Fruit fly (Drosophila melanogaster) whole organism, embryonic: ENCODE data around the gene Elba2.
A peak's percentile ranks its signal among the peaks of the same experiment; 100 is the strongest.

Experiments used
- Bdp1 ChIP-seq: fragments of 200-800 bp; sonication (Bioruptor generic); optimal IDR thresholded peaks from 3 replicates; lab custom pipeline; 2016; ENCODE audit warnings: missing biosample characterization, missing genetic modification characterization
- CG10979 ChIP-seq: fragments of 200-800 bp; sonication (Bioruptor generic); optimal IDR thresholded peaks from 2 replicates; lab custom pipeline; 2018; ENCODE audit warnings: missing biosample characterization, mild to moderate bottlenecking, missing genetic modification characterization, moderate library complexity
- CG12659 ChIP-seq: fragments of 200-800 bp; sonication (Bioruptor generic); optimal IDR thresholded peaks from 3 replicates; lab custom pipeline; 2017; ENCODE audit warnings: mild to moderate bottlenecking, missing biosample characterization, missing genetic modification reagents, missing genetic modification characterization
- CG13123 ChIP-seq: fragments of 200-800 bp; sonication (Bioruptor generic); optimal IDR thresholded peaks from 2 replicates; lab custom pipeline; 2016; ENCODE audit warnings: missing biosample characterization, missing genetic modification characterization
- CG14441 ChIP-seq: fragments of 200-800 bp; sonication (Bioruptor generic); IDR thresholded peaks from 2 replicates; pipeline ENCODE4 v1.3.6; 2022; ENCODE audit warnings: missing biosample characterization, missing genetic modification characterization
- CG15073 ChIP-seq: fragments of 200-800 bp; sonication (Bioruptor generic); optimal IDR thresholded peaks from 2 replicates; lab custom pipeline; 2016; ENCODE audit warnings: missing biosample characterization, missing genetic modification characterization
- CG15514 ChIP-seq: fragments of 200-800 bp; sonication (Bioruptor generic); optimal IDR thresholded peaks from 3 replicates; lab custom pipeline; 2017; ENCODE audit warnings: missing biosample characterization, missing genetic modification characterization, mild to moderate bottlenecking, moderate library complexity, missing genetic modification reagents
- CG17361 ChIP-seq: fragments of 200-800 bp; sonication (Bioruptor generic); IDR thresholded peaks from 3 replicates; pipeline ENCODE4 v1.3.6; 2022; ENCODE audit warnings: missing biosample characterization, missing genetic modification characterization
- CG18476 ChIP-seq: fragments of 200-800 bp; sonication (Bioruptor generic); optimal IDR thresholded peaks from 2 replicates; lab custom pipeline; 2016; ENCODE audit warnings: missing biosample characterization, mild to moderate bottlenecking, missing genetic modification characterization
- CG32767 ChIP-seq: fragments of 200-800 bp; sonication (Bioruptor generic); IDR thresholded peaks from 2 replicates; pipeline ENCODE4 v1.3.6; 2022; ENCODE audit warnings: missing biosample characterization, missing genetic modification characterization
- CG4360 ChIP-seq: fragments of 200-800 bp; sonication (Bioruptor generic); IDR thresholded peaks from 2 replicates; pipeline ENCODE4 v1.3.6; 2022; ENCODE audit warnings: missing biosample characterization, missing genetic modification characterization
- CG7271 ChIP-seq: fragments of 200-800 bp; sonication (Bioruptor generic); optimal IDR thresholded peaks from 2 replicates; lab custom pipeline; 2018; ENCODE audit warnings: missing biosample characterization, mild to moderate bottlenecking, missing genetic modification characterization, moderate library complexity
- CG7357 ChIP-seq: fragments of 200-800 bp; sonication (Bioruptor generic); IDR thresholded peaks from 3 replicates; pipeline ENCODE4 v1.3.6; 2022; ENCODE audit warnings: missing biosample characterization, missing genetic modification characterization
- D19B ChIP-seq: fragments of 200-800 bp; sonication (Bioruptor generic); optimal IDR thresholded peaks from 2 replicates; lab custom pipeline; 2017; ENCODE audit warnings: missing biosample characterization, mild to moderate bottlenecking, missing genetic modification characterization
- Dad ChIP-seq: fragments of 200-800 bp; sonication (Bioruptor generic); optimal IDR thresholded peaks from 3 replicates; lab custom pipeline; 2016; ENCODE audit warnings: missing biosample characterization, missing genetic modification characterization
- E2f1 ChIP-seq: fragments of 200-800 bp; sonication (Bioruptor generic); IDR thresholded peaks from 2 replicates; pipeline ENCODE4 v1.3.6; 2022; ENCODE audit warnings: missing biosample characterization, missing genetic modification characterization
- Ets65A ChIP-seq: fragments of 200-800 bp; sonication (Bioruptor generic); peaks from one replicate; lab custom pipeline; 2016; ENCODE audit warnings: missing biosample characterization, missing genetic modification characterization
- GATAe ChIP-seq: fragments of 200-800 bp; sonication (Bioruptor generic); conservative IDR thresholded peaks from 2 replicates; pipeline ENCODE4 v1.3.6; 2022; ENCODE audit warnings: missing biosample characterization, missing genetic modification characterization
- Hr39 ChIP-seq: fragments of >200 bp; optimal IDR thresholded peaks from 2 replicates; lab custom pipeline; 2017
- Lpt ChIP-seq: fragments of >200 bp; optimal IDR thresholded peaks from 2 replicates; lab custom pipeline; 2018; ENCODE audit warnings: missing biosample characterization, missing genetic modification characterization
- Ssrp ChIP-seq: fragments of 200-800 bp; sonication (Bioruptor generic); optimal IDR thresholded peaks from 2 replicates; lab custom pipeline; 2018; ENCODE audit warnings: missing biosample characterization, mild to moderate bottlenecking, missing genetic modification characterization, moderate library complexity
- Taf1 ChIP-seq: fragments of 200-800 bp; sonication (Bioruptor generic); IDR thresholded peaks from 2 replicates; pipeline ENCODE4 v1.3.6; 2022; ENCODE audit warnings: missing biosample characterization, missing genetic modification characterization
- Trl ChIP-seq, 3 experiments: fragments of >200 bp in 2 of 3; fragments of 200-800 bp in 1 of 3; sonication (Bioruptor generic) in 1 of 3; optimal IDR thresholded peaks; 2 replicates in 1 of 3; 3 replicates in 2 of 3; lab custom pipeline; 2016 to 2017; ENCODE audit warnings: missing biosample characterization in 1 of 3, missing genetic modification characterization in 1 of 3
- gt ChIP-seq: fragments of 200-800 bp; sonication (Bioruptor generic); IDR thresholded peaks from 2 replicates; pipeline ENCODE4 v1.3.6; 2022; ENCODE audit warnings: missing biosample characterization, missing genetic modification characterization
- lov ChIP-seq, 2 experiments: fragments of 200-800 bp in 1 of 2; fragments of >200 bp in 1 of 2; sonication (Bioruptor generic) in 1 of 2; IDR thresholded peaks in 1 of 2; optimal IDR thresholded peaks in 1 of 2; 2 replicates in 1 of 2; 3 replicates in 1 of 2; pipeline versions ENCODE4 v1.3.6 to Lab custom; 2017 to 2022; ENCODE audit warnings: missing biosample characterization in 1 of 2, missing genetic modification characterization in 1 of 2
- nerfin-1 ChIP-seq: fragments of 200-800 bp; sonication (Bioruptor generic); optimal IDR thresholded peaks from 3 replicates; lab custom pipeline; 2019; ENCODE audit warnings: missing biosample characterization, mild to moderate bottlenecking, missing genetic modification characterization, moderate library complexity
- org-1 ChIP-seq: fragments of 200-800 bp; sonication (Bioruptor generic); optimal IDR thresholded peaks from 2 replicates; lab custom pipeline; 2017; ENCODE audit warnings: missing biosample characterization, missing genetic modification characterization
- otp ChIP-seq: fragments of 200-800 bp; sonication (Bioruptor generic); IDR thresholded peaks from 3 replicates; pipeline ENCODE4, ENCODE4 v1.3.6; 2022; ENCODE audit warnings: missing biosample characterization, missing genetic modification characterization
- peb ChIP-seq: fragments of 200-800 bp; sonication (Bioruptor generic); IDR thresholded peaks from 2 replicates; pipeline ENCODE4 v1.3.6; 2022; ENCODE audit warnings: missing biosample characterization, missing genetic modification characterization
- seq ChIP-seq: fragments of 200-800 bp; sonication (Bioruptor generic); IDR thresholded peaks from 2 replicates; pipeline ENCODE4 v1.3.6; 2022; ENCODE audit warnings: missing biosample characterization, missing genetic modification characterization
- slou ChIP-seq: fragments of 200-800 bp; sonication (Bioruptor generic); optimal IDR thresholded peaks from 3 replicates; lab custom pipeline; 2016; ENCODE audit warnings: missing biosample characterization, missing genetic modification characterization
- sr ChIP-seq: fragments of 200-800 bp; sonication (Bioruptor generic); IDR thresholded peaks from 3 replicates; pipeline ENCODE4 v1.3.6; 2022; ENCODE audit warnings: missing biosample characterization, missing genetic modification characterization

Elba2 gene

dm6 chr2L:2606725-2607124 is 29.2 kb downstream of the Elba2 start:
- TF ChIP-seq Trl (optimal IDR thresholded peaks at IDR 0.05; lab: Kevin White, UChicago) (no peak), Trl (GFP tag; optimal IDR thresholded peaks at IDR 0.05; lab: Kevin White, UChicago) (no peak), D19B (GFP tag; lab: Kevin White, UChicago) (peak; percentile 1)

- no peak for TF ChIP-seq CG7271 (tag; lab: Kevin White, UChicago)
- no peak for TF ChIP-seq peb (GFP tag; lab: Robert Waterston, UW)
- TF ChIP-seq sr (GFP tag; lab: Robert Waterston, UW) = no peak
- no peak for TF ChIP-seq CG4360 (GFP tag; lab: Robert Waterston, UW)
- TF ChIP-seq CG12659 = no peak
- TF ChIP-seq otp (GFP tag; lab: Robert Waterston, UW) = no peak
- TF ChIP-seq CG13123 (GFP tag; lab: Kevin White, UChicago) = no peak
- TF ChIP-seq nerfin-1 (tag; lab: Kevin White, UChicago) = no peak
- no peak for TF ChIP-seq CG15514 (GFP tag; lab: Kevin White, UChicago)
- TF ChIP-seq Dad (GFP tag; lab: Kevin White, UChicago) = no peak
- no peak for TF ChIP-seq GATAe (GFP tag; lab: Robert Waterston, UW)
- TF ChIP-seq Ssrp = no peak
Observed at dm6 chr2L:2609694-2610093, 32.2 kb downstream of the Elba2 start, which contains the start of gene CG15395. TSS of gene CG15395 (plus strand) at chr2L:2609994.

- TF ChIP-seq CG32767 (no peak), CG7357 (GFP tag; lab: Robert Waterston, UW) (no peak), Ets65A (GFP tag; lab: Kevin White, UChicago) (peak; percentile 36), slou (no peak), CG14441 (GFP tag; lab: Robert Waterston, UW) (no peak), gt (GFP tag; lab: Robert Waterston, UW) (no peak), Lpt (GFP tag; lab: Kevin White, UChicago) (no peak)
- TF ChIP-seq, all 482 proteins: peak for 1
Observed at dm6 chr2L:2619887-2620286, 42.4 kb downstream of the Elba2 start, which contains the start of gene CG43403. TSS of gene CG43403 (plus strand) at chr2L:2620187.

- TF ChIP-seq CG18476 (GFP tag; lab: Kevin White, UChicago) (no peak), org-1 (GFP tag; lab: Kevin White, UChicago) (no peak), Hr39 (lab: Kevin White, UChicago) (peak; percentile 30), CG17361 (GFP tag; lab: Robert Waterston, UW) (no peak), CG10979 (tag; lab: Kevin White, UChicago) (no peak), seq (GFP tag; lab: Robert Waterston, UW) (no peak), Taf1 (GFP tag; lab: Robert Waterston, UW) (no peak)
Observed at dm6 chr2L:2623947-2624346, 46.5 kb downstream of the Elba2 start.

dm6 chr2L:2627507-2627906 is 50.0 kb downstream of the Elba2 start:
- TF ChIP-seq Bdp1 (no peak), Hr39 (lab: Kevin White, UChicago) (peak; percentile 17)

- TF ChIP-seq Ets65A (GFP tag; lab: Kevin White, UChicago) (peak; percentile 92), E2f1 (no peak), lov (optimal IDR thresholded peaks at IDR 0.05; lab: Kevin White, UChicago) (no peak), lov (GFP tag; IDR thresholded peaks at IDR 0.05; lab: Robert Waterston, UW) (no peak), CG15073 (GFP tag; lab: Kevin White, UChicago) (no peak)
Observed at dm6 chr2L:2628760-2629159, 51.3 kb downstream of the Elba2 start.
